Fruit fly (Drosophila melanogaster) whole organism, prepupa: ENCODE measurements around the gene pyd.

ENCODE experiments used
- CG11902 ChIP-seq: fragments of 200-800 bp; sonication (Bioruptor generic); optimal IDR thresholded peaks from 3 replicates; lab custom pipeline; 2016; ENCODE audit warnings: missing biosample characterization, missing genetic modification characterization
- CG16779 ChIP-seq: fragments of 200-800 bp; sonication (Bioruptor generic); optimal IDR thresholded peaks from 3 replicates; lab custom pipeline; 2017; ENCODE audit warnings: missing biosample characterization, mild to moderate bottlenecking, missing genetic modification characterization
- CG34406 ChIP-seq: fragments of 200-800 bp; sonication (Bioruptor generic); optimal IDR thresholded peaks from 3 replicates; lab custom pipeline; 2016; ENCODE audit warnings: missing biosample characterization, missing genetic modification characterization
- CG6808 ChIP-seq: fragments of 200-800 bp; sonication (Bioruptor generic); optimal IDR thresholded peaks from 3 replicates; lab custom pipeline; 2017; ENCODE audit warnings: missing biosample characterization, missing genetic modification characterization, mild to moderate bottlenecking, moderate library complexity, missing genetic modification reagents
- CG8119 ChIP-seq: fragments of 200-800 bp; sonication (Bioruptor generic); IDR thresholded peaks from 3 replicates; pipeline ENCODE4 v1.3.6; 2022; ENCODE audit warnings: missing biosample characterization, missing genetic modification characterization
- CG8632 ChIP-seq: fragments of 200-800 bp; sonication (Bioruptor generic); optimal IDR thresholded peaks from 3 replicates; lab custom pipeline; 2016; ENCODE audit warnings: missing biosample characterization, missing genetic modification characterization
- Hr39 ChIP-seq: fragments of 200-800 bp; sonication (Bioruptor generic); optimal IDR thresholded peaks from 2 replicates; lab custom pipeline; 2016; ENCODE audit warnings: missing biosample characterization, missing genetic modification characterization
- Lpt ChIP-seq: fragments of 200-800 bp; sonication (Bioruptor generic); optimal IDR thresholded peaks from 3 replicates; lab custom pipeline; 2016; ENCODE audit warnings: missing biosample characterization, missing genetic modification characterization
- OdsH ChIP-seq: fragments of 200-800 bp; sonication (Bioruptor generic); optimal IDR thresholded peaks from 3 replicates; lab custom pipeline; 2016; ENCODE audit warnings: missing biosample characterization, missing genetic modification characterization
- cyc ChIP-seq: fragments of 200-800 bp; sonication (Bioruptor generic); optimal IDR thresholded peaks from 3 replicates; lab custom pipeline; 2016; ENCODE audit warnings: missing biosample characterization, missing genetic modification characterization
- lz ChIP-seq: fragments of 200-800 bp; sonication (Bioruptor generic); optimal IDR thresholded peaks from 3 replicates; lab custom pipeline; 2016; ENCODE audit warnings: missing biosample characterization, missing genetic modification characterization
- ss ChIP-seq, 2 experiments: fragments of 200-800 bp; sonication (Bioruptor generic); optimal IDR thresholded peaks; 2 replicates in 1 of 2; 3 replicates in 1 of 2; lab custom pipeline; 2017 to 2018; ENCODE audit warnings: mild to moderate bottlenecking in 2 of 2, missing biosample characterization in 2 of 2, missing genetic modification characterization in 2 of 2, moderate library complexity in 1 of 2

dm6 chr3R:8965546-8965945, 33.9 kb upstream of the pyd start:
- no peak for TF ChIP-seq lz (GFP tag; lab: Kevin White, UChicago)
- TF ChIP-seq CG6808, result no peak
- TF ChIP-seq CG16779 (tag; lab: Kevin White, UChicago), result no peak
- TF ChIP-seq Hr39 (GFP tag; lab: Kevin White, UChicago), result no peak
- TF ChIP-seq OdsH (GFP tag; lab: Kevin White, UChicago), result no peak
- no peak for TF ChIP-seq CG8632 (GFP tag; lab: Kevin White, UChicago)
- TF ChIP-seq Lpt (GFP tag; lab: Kevin White, UChicago), result no peak
- TF ChIP-seq CG34406 (GFP tag; lab: Kevin White, UChicago), result no peak
- no peak for TF ChIP-seq cyc (GFP tag; lab: Kevin White, UChicago)
- no peak for TF ChIP-seq CG11902
- no peak for TF ChIP-seq CG8119 (GFP tag; lab: Robert Waterston, UW)
- TF ChIP-seq ss (GFP tag; optimal IDR thresholded peaks at IDR 0.05; lab: Kevin White, UChicago), result no peak
